Worm (Caenorhabditis elegans) whole organism, young adult: ENCODE measurements around the gene tmem-135.

ENCODE experiments used
- C17E4.6 ChIP-seq: fragments of 200-800 bp; sonication (Bioruptor generic); IDR thresholded peaks from 2 replicates; pipeline ENCODE4 v1.3.6; 2022; ENCODE audit warnings: missing genetic modification reagents, missing genetic modification characterization, missing compliant biosample characterization
- Y67H2A.10 ChIP-seq: fragments of 200-800 bp; sonication (Bioruptor generic); conservative IDR thresholded peaks from 2 replicates; pipeline ENCODE4 v1.3.6; 2022; ENCODE audit warnings: missing genetic modification reagents, missing genetic modification characterization, missing compliant biosample characterization
- gei-17 ChIP-seq: fragments of 200-800 bp; sonication (Bioruptor generic); optimal IDR thresholded peaks from 2 replicates; lab custom pipeline; 2018; ENCODE audit warnings: mild to moderate bottlenecking, missing genetic modification characterization, missing compliant biosample characterization
- tbp1 ChIP-seq: fragments of 200-800 bp; sonication (Bioruptor generic); optimal IDR thresholded peaks from 2 replicates; lab custom pipeline; 2018; ENCODE audit warnings: mild to moderate bottlenecking, missing genetic modification characterization, missing compliant biosample characterization
- ztf-18 ChIP-seq: sonication (generic microtip); optimal IDR thresholded peaks from 2 replicates; lab custom pipeline; 2016; ENCODE audit warnings: missing genotype, mild to moderate bottlenecking, missing genetic modification characterization, missing compliant biosample characterization

- TF ChIP-seq tbp1 (GFP tag; lab: Kevin White, UChicago) (no peak), C17E4.6 (GFP tag; lab: Robert Waterston, UW) (no peak), gei-17 (no peak), Y67H2A.10 (GFP tag; lab: Robert Waterston, UW) (no peak), ztf-18 (no peak)
Measured at ce11 chrX:4632088-4632487, 41.4 kb upstream of the tmem-135 start, which contains the start of gene slcr-46.1.
